Fruit fly (Drosophila melanogaster): ENCODE measurements around the gene CG31635.

CG31635 gene

dm6 chr2L:6657969-6658748 is 9.2 kb upstream of the CG31635 start, which contains the start of the genes CG31636 and Ube4A:
CG31636 (minus strand) TSS chr2L:6658152.
Ube4A (plus strand) TSS chr2L:6658517.
- no peak for TF ChIP-seq noc (tag; optimal IDR thresholded peaks at IDR 0.05)

DNA sequence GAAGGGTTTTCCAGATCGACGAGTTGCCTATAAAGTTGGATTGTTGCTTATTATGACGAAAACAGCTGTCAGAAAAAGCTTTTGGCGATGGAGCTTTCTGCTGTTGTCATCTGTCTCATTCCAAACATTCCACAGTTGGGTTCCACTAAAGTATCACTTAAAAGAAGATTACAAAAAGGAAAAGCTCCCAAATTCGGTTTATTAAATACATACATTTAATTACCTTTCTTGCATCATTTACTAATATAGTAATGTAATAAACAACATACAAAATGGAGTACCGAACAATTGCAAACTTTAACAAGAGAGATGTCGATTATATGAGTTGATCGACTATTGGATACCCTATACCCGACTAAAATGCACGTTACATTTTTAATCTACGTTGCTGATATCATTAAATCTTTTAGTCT is 7.4 kb upstream of the CG31635 start, which contains the start of gene CG31633:
TSS of gene CG31633 (minus strand) at position 58 of the 413 bp plus-strand sequence.
- no peak for TF ChIP-seq noc (tag; optimal IDR thresholded peaks at IDR 0.05)

DNA sequence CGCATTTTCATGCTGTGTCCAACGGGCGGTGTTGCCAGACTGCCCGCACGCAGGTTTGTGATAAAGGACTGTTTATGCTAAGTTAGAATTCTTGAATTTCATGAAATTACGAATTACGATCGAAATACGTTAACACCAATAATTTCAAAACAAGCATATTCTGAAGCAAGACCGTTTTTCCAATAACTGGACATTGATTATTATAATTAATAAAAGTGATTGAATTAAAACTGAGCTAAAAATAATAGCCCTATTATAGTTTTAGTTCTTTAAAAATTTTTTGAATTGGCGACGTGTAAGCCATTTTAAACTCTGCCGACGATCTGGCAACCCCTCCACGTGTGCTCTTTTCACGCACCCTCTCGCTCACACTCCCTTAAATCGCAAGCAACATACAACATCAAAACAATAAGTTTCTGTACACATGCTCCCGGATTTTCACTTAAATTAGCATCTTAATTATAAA is 718 bp downstream of the CG31635 start:
- peak; percentile 95 for TF ChIP-seq noc (tag; optimal IDR thresholded peaks at IDR 0.05)

dm6 chr2L:6647103-6647711 is 1.7 kb downstream of the CG31635 start:
- peak; percentile 92 for TF ChIP-seq noc (tag; optimal IDR thresholded peaks at IDR 0.05)

DNA sequence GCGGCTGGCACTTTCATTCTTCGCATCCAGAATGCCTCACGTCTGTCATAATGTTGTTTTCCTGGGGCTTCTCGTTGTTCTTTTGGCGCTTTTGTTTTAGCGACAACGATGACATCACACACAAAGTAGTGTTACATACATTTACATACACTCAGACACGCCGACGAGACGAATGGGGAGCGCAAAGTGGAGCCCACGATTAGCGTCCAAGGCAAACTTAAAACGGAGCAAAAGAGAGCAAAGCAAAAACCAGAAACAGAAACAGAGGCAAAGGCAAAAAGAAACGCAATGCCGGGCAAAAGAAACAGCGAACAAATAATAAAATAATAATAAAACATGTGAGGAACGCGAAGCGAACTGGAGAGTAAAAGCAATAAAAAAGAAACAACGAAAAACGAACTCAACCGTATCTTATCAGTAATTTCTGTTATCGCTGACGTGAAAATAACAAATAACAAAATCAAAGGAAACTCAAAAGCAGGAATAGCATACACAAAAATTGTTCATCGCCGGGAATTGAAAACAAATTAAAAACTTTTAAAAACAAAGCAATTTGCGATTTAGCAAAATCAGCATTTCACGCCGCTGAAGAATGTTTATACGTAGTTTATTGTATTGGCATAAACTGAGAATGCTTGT is 4.4 kb downstream of the CG31635 start:
- TF ChIP-seq noc (tag; optimal IDR thresholded peaks at IDR 0.05) = peak; percentile 33

DNA sequence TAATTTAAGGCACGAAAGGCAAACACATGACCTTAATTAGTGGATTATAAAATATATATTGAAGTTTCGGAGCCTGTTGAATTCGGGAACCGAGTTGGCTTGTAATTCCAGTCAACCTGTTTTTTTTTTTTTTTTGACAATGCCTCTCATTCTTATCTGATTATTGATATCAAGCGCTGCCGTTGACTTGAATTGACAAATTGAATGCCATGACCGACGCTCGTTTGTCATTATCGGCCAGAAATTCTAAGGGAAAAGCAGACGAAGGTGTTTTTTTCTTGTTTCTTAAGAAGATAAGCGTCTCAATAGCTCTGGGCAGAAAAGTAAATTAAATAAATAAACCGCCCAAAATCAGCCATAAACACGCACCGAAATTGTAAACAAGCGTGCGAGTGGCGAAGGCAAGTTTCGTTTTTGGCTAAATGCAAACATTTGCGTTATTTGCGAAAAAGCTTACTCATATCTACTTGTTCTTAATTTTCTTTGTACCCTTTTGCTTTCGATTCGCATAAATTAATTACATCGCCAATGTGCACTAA is 5.6 kb downstream of the CG31635 start:
- TF ChIP-seq noc (tag; optimal IDR thresholded peaks at IDR 0.05) = peak; percentile 33

DNA sequence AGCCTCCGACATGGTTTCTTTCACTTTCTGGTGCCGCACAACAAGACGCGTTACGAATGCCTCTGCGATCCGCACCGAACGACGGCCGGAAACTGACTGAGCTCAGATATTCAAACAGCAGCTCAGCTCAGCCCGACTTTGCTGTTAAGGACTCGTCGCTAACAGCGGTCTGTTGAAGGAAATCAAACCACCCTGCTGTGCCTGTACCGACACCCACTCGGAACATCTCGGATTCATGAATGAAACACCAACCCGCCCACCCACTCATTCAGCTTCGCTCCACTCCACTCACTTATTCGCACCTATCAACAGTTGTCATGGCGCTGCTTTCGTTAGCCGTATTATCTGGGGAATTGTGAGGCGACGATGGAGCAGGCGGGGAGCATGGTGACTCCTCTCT is 16.6 kb downstream of the CG31635 start, which contains the start of gene Oatp26F:
TSS of gene Oatp26F (minus strand) at position 101 of the 400 bp plus-strand sequence.
- no peak for TF ChIP-seq noc (tag; optimal IDR thresholded peaks at IDR 0.05)

dm6 chr2L:6622642-6623162 is 26.2 kb downstream of the CG31635 start, which contains the start of gene CG34345:
CG34345 (plus strand) TSS chr2L:6623112.
- no peak for TF ChIP-seq noc (tag; optimal IDR thresholded peaks at IDR 0.05)

DNA sequence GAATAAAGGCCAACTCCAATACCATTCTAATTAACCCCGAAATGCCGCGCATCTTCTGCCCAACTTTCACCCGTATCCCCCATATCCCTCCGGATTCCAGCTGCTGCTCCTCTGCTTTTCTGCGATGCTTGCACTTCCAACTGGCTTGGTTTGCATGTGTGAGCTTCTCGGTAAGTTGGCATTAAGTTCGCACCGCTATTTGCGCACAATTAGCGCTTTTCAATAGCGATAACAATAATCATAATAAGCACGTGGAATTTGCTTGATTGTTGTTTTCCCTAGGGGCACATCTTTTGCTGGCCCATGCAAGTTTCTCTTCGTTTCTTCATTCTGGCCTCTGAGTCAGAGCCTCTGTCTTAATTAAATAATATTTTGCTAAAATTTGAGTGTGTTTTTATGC is 26.9 kb downstream of the CG31635 start:
- no peak for TF ChIP-seq noc (tag; optimal IDR thresholded peaks at IDR 0.05)

DNA sequence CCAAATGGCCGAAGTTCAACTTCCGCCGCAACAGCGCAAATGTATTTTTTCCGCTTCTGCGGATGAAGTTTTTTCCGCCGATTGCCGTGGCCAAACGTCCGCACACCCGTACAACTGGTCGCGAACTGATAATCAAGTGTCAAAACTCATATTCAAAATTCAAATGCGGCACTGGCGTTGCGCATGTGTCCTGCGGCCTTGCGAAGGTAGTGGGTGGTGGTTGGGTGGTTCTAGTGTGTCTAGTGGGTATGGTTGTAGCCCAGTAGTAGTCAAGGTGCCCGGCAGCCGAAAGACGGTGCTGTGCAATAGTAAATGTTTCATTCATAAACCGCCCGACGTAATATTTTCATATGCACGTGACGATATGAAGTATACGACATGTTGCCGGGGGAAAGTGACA is 27.3 kb downstream of the CG31635 start, which contains the start of gene DIP-iota:
TSS of gene DIP-iota (minus strand) at position 101 of the 400 bp plus-strand sequence.
- TF ChIP-seq noc (tag; optimal IDR thresholded peaks at IDR 0.05) = no peak

dm6 chr2L:6614229-6614935 is 34.5 kb downstream of the CG31635 start:
- TF ChIP-seq noc (tag; optimal IDR thresholded peaks at IDR 0.05) = peak; percentile 2

- no peak for TF ChIP-seq noc (tag; optimal IDR thresholded peaks at IDR 0.05)
Observed at dm6 chr2L:6613156-6613555, 35.8 kb downstream of the CG31635 start.

dm6 chr2L:6612477-6613004 is 36.4 kb downstream of the CG31635 start:
- peak; percentile 100 for TF ChIP-seq noc (tag; optimal IDR thresholded peaks at IDR 0.05)

dm6 chr2L:6611374-6612005 is 37.4 kb downstream of the CG31635 start:
- no peak for TF ChIP-seq noc (tag; optimal IDR thresholded peaks at IDR 0.05)
